Worm (Caenorhabditis elegans): Measurements from ENCODE around the gene F31B12.4.

F31B12.4 gene

ce11 chrX:10837609-10838008 lies 33.1 kb downstream of the F31B12.4 start:
- TF ChIP-seq ces-1 (GFP tag; optimal IDR thresholded peaks at IDR 0.05) (no peak), nhr-11 (tag; optimal IDR thresholded peaks at IDR 0.05) (no peak), efl-1 (optimal IDR thresholded peaks at IDR 0.05) (no peak), efl-1 (GFP tag; optimal IDR thresholded peaks at IDR 0.05 in 1 of 2) (peak in 1 of 2 experiments; percentile 79), lin-35 (GFP tag; optimal IDR thresholded peaks at IDR 0.05) (no peak), mab-9 (GFP tag; IDR thresholded peaks at IDR 0.05) (no peak), jun-1 (tag; optimal IDR thresholded peaks at IDR 0.05) (no peak), pax-3 (tag; optimal IDR thresholded peaks at IDR 0.05) (no peak), dsc-1 (tag; optimal IDR thresholded peaks at IDR 0.05) (peak; percentile 62)

- no peak for TF ChIP-seq skn-1 (tag; optimal IDR thresholded peaks at IDR 0.05)
- peak; percentile 42 for TF ChIP-seq unc-86 (tag; optimal IDR thresholded peaks at IDR 0.05)
Observed at ce11 chrX:10838550-10838949, 34.0 kb downstream of the F31B12.4 start, which contains the start of gene plc-1. Gene plc-1, minus strand, starts transcription at chrX:10838650.

DNA sequence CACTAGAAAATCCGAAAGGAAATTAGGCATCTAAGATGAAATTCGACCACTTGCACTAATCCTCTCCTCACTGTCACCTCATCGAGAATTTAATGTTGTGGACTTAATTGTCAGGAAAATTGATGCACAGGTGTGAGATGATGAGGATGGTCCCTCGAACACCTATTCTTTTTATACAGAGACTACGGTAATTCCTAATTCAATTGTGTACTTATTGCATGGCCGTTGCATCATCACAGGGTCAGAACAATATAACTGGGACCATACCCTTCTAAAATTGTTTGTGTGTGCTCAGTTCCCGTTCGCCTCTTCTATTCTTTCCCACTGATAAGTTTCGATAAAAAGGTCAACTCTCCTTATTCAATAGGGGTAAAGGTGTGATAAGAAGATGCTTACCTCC lies 39.6 kb downstream of the F31B12.4 start:
- TF ChIP-seq ztf-4 (tag; optimal IDR thresholded peaks at IDR 0.05) (no peak), pax-3 (tag; optimal IDR thresholded peaks at IDR 0.05) (no peak), ztf-11 (tag; optimal IDR thresholded peaks at IDR 0.05) (no peak), elt-2 (tag; optimal IDR thresholded peaks at IDR 0.05) (peak; percentile 27), unc-86 (tag; optimal IDR thresholded peaks at IDR 0.05) (no peak), nhr-76 (tag; optimal IDR thresholded peaks at IDR 0.05) (no peak)

DNA sequence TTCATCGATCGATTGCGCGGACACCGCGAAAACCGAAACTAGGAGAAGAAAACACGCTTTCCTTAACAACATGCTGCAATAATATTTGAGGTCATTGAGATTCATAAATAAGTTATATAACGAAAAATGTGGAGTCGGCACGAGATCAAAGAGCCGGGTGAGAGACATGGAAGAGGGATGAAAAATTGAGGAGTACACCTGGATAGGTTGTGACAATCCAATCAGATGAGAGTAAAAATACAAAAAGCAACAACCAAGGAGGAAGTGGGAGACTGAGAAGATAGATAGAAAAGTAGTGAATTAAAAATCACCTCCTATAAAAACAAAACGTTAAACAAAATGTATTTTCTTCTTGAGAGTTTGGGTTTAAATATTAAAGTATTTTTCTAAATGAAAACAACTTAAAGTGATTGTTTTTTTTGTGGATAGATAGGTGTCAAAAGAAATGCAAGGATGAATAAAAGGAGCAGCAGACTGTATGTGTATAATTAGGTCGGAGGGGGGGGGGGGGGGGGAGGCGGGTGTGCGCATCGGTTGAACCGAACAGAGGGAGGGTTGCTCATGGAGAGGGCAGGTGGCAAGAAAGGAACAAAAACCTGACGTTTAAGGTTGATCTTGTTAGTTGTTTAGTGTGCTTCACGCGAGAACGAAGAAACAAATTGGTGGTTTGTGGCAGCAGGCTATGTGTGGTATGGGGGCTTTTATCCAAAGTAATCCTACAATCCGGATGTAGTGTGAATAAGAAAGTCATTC lies 40.2 kb downstream of the F31B12.4 start, which contains the start of gene C05A9.2:
C05A9.2 (minus strand) TSS at position 73 of the 753 bp plus-strand sequence.
- TF ChIP-seq mab-9 (GFP tag; IDR thresholded peaks at IDR 0.05) (no peak), blmp-1 (tag; optimal IDR thresholded peaks at IDR 0.05) (no peak), hpl-2 (GFP tag; optimal IDR thresholded peaks at IDR 0.05) (no peak)

- TF ChIP-seq snu-23 (GFP tag; optimal IDR thresholded peaks at IDR 0.05) (no peak), rnt-1 (tag; optimal IDR thresholded peaks at IDR 0.05) (no peak), mef-2 (tag; optimal IDR thresholded peaks at IDR 0.05) (no peak), nhr-71 (tag; optimal IDR thresholded peaks at IDR 0.05) (peak; percentile 12), nhr-12 (tag; optimal IDR thresholded peaks at IDR 0.05) (no peak), lin-35 (GFP tag; optimal IDR thresholded peaks at IDR 0.05) (peak in 1 of 2 experiments; percentile 34), fkh-4 (tag; optimal IDR thresholded peaks at IDR 0.05; ENCODE audit: borderline replicate concordance) (no peak), mdl-1 (tag; optimal IDR thresholded peaks at IDR 0.05) (no peak), zag-1 (tag; optimal IDR thresholded peaks at IDR 0.05) (no peak), nhr-85 (tag) (peak; percentile 70), egl-27 (tag; optimal IDR thresholded peaks at IDR 0.05) (no peak), hlh-17 (GFP tag; optimal IDR thresholded peaks at IDR 0.05; ENCODE audit: borderline replicate concordance) (no peak), lsy-2 (tag; optimal IDR thresholded peaks at IDR 0.05) (no peak), unc-62 (GFP tag; optimal IDR thresholded peaks at IDR 0.05) (no peak), lin-14 (GFP tag; optimal IDR thresholded peaks at IDR 0.05) (peak; percentile 8), dpl-1 (GFP tag; optimal IDR thresholded peaks at IDR 0.05) (no peak), nhr-20 (tag; optimal IDR thresholded peaks at IDR 0.05) (peak; percentile 54), ztf-4 (tag; optimal IDR thresholded peaks at IDR 0.05) (no peak), vab-15 (tag; optimal IDR thresholded peaks at IDR 0.05) (no peak), nhr-28 (tag; optimal IDR thresholded peaks at IDR 0.05) (no peak)
Observed at ce11 chrX:10846898-10847297, 42.4 kb downstream of the F31B12.4 start.

Measured in whole organism, L1 larva.